Fruit fly (Drosophila melanogaster): ENCODE results near the gene CG15570.

DNA sequence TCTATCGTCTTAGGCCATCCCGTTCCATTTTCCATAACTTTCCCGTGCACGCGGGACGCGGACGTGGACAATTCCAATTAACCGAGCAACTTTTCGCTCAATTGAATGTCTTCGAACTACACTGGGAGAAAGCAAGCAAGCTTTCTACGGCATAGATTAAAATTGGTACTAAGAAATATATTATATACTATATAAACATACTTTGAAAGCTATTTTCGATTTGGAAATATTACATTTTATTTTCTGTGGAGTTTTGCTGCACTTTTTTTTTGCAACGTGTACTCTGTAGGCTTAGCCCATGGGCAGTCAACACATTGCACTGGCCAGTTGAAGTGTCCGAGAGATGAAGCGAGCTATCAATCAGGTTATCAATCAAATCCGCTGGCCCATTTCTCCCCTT is 47.5 kb upstream of the CG15570 start:
- no peak for TF ChIP-seq Myc (optimal IDR thresholded peaks at IDR 0.05)
- no peak for TF ChIP-seq Sin3A (optimal IDR thresholded peaks at IDR 0.05)
- no peak for TF ChIP-seq psq (optimal IDR thresholded peaks at IDR 0.05)
- no peak for TF ChIP-seq h (optimal IDR thresholded peaks at IDR 0.05)
- no peak for TF ChIP-seq insv (optimal IDR thresholded peaks at IDR 0.05)
